Fruit fly (Drosophila melanogaster) whole organism, embryonic: ENCODE measurements around the gene Pis.

Source experiments
- Atf3 ChIP-seq: fragments of 200-800 bp; sonication (Bioruptor generic); optimal IDR thresholded peaks from 3 replicates; lab custom pipeline; 2016; ENCODE audit warnings: missing biosample characterization, missing genetic modification characterization
- B-H1 ChIP-seq: fragments of 200-800 bp; sonication (Bioruptor generic); IDR thresholded peaks from 3 replicates; pipeline ENCODE4 v1.3.6; 2022; ENCODE audit warnings: missing biosample characterization, missing genetic modification characterization
- BtbVII ChIP-seq: fragments of 200-800 bp; sonication (Bioruptor generic); optimal IDR thresholded peaks from 3 replicates; lab custom pipeline; 2017; ENCODE audit warnings: missing biosample characterization, mild to moderate bottlenecking, missing genetic modification characterization
- CG10654 ChIP-seq: fragments of 200-800 bp; sonication (Bioruptor generic); optimal IDR thresholded peaks from 2 replicates; lab custom pipeline; 2016; ENCODE audit warnings: missing biosample characterization, missing genetic modification characterization
- CG11456 ChIP-seq: fragments of 200-800 bp; sonication (Bioruptor generic); IDR thresholded peaks from 3 replicates; pipeline ENCODE4 v1.3.6; 2022; ENCODE audit warnings: missing biosample characterization, missing genetic modification characterization
- CG12155 ChIP-seq: fragments of 200-800 bp; sonication (Bioruptor generic); optimal IDR thresholded peaks from 3 replicates; lab custom pipeline; 2016; ENCODE audit warnings: missing biosample characterization, missing genetic modification characterization
- CG12942 ChIP-seq: fragments of 200-800 bp; sonication (Bioruptor generic); optimal IDR thresholded peaks from 3 replicates; lab custom pipeline; 2016; ENCODE audit warnings: missing biosample characterization, missing genetic modification characterization
- CG13123 ChIP-seq: fragments of 200-800 bp; sonication (Bioruptor generic); optimal IDR thresholded peaks from 2 replicates; lab custom pipeline; 2016; ENCODE audit warnings: missing biosample characterization, missing genetic modification characterization
- CG13287 ChIP-seq: fragments of 200-800 bp; sonication (Bioruptor generic); IDR thresholded peaks from 2 replicates; pipeline ENCODE4 v1.3.6; 2022; ENCODE audit warnings: missing biosample characterization, missing genetic modification characterization; ENCODE audit not compliant: partially characterized antibody
- CG15696 ChIP-seq: fragments of 200-800 bp; sonication (Bioruptor generic); optimal IDR thresholded peaks from 2 replicates; lab custom pipeline; 2019; ENCODE audit warnings: missing biosample characterization, mild to moderate bottlenecking, missing genetic modification characterization, moderate library complexity
- CG17359 ChIP-seq: fragments of 200-800 bp; sonication (Bioruptor generic); optimal IDR thresholded peaks from 3 replicates; lab custom pipeline; 2018; ENCODE audit warnings: missing biosample characterization, mild to moderate bottlenecking, missing genetic modification characterization, moderate library complexity
- CG17829 ChIP-seq: fragments of 200-800 bp; optimal IDR thresholded peaks from 2 replicates; lab custom pipeline; 2019; ENCODE audit warnings: missing biosample characterization, mild to moderate bottlenecking, missing genetic modification characterization, moderate library complexity
- CG18619 ChIP-seq: fragments of 200-800 bp; sonication (Bioruptor generic); optimal IDR thresholded peaks from 3 replicates; lab custom pipeline; 2017; ENCODE audit warnings: missing biosample characterization, mild to moderate bottlenecking, missing genetic modification characterization
- CG34376 ChIP-seq: fragments of 200-800 bp; sonication (Bioruptor generic); optimal IDR thresholded peaks from 2 replicates; lab custom pipeline; 2018; ENCODE audit warnings: missing biosample characterization, mild to moderate bottlenecking, missing genetic modification characterization
- CG3847 ChIP-seq: fragments of 200-800 bp; sonication (Bioruptor generic); IDR thresholded peaks from 2 replicates; pipeline ENCODE4 v1.3.6; 2022; ENCODE audit warnings: missing biosample characterization, missing genetic modification characterization
- CG3995 ChIP-seq: fragments of 200-800 bp; sonication (Bioruptor generic); optimal IDR thresholded peaks from 3 replicates; lab custom pipeline; 2016; ENCODE audit warnings: missing biosample characterization, missing genetic modification characterization
- CG4282 ChIP-seq: fragments of 200-800 bp; sonication (Bioruptor generic); optimal IDR thresholded peaks from 2 replicates; lab custom pipeline; 2016; ENCODE audit warnings: missing biosample characterization, missing genetic modification characterization
- CG4328 ChIP-seq: fragments of 200-800 bp; sonication (Bioruptor generic); optimal IDR thresholded peaks from 3 replicates; lab custom pipeline; 2017; ENCODE audit warnings: missing biosample characterization, missing genetic modification reagents, missing genetic modification characterization
- CG6175 ChIP-seq: fragments of 200-800 bp; sonication (Bioruptor generic); IDR thresholded peaks from 3 replicates; pipeline ENCODE4 v1.3.6; 2022; ENCODE audit warnings: missing biosample characterization, missing genetic modification characterization
- CG6654 ChIP-seq: fragments of 200-800 bp; sonication (Bioruptor generic); optimal IDR thresholded peaks from 2 replicates; lab custom pipeline; 2017; ENCODE audit warnings: missing biosample characterization, mild to moderate bottlenecking, missing genetic modification characterization
- CG7745 ChIP-seq: fragments of 200-800 bp; sonication (Bioruptor generic); optimal IDR thresholded peaks from 2 replicates; lab custom pipeline; 2018; ENCODE audit warnings: missing biosample characterization, mild to moderate bottlenecking, missing genetic modification characterization, moderate library complexity
- CG7987 ChIP-seq: fragments of 200-800 bp; sonication (Bioruptor generic); optimal IDR thresholded peaks from 2 replicates; lab custom pipeline; 2018; ENCODE audit warnings: missing biosample characterization, mild to moderate bottlenecking, missing genetic modification characterization, moderate library complexity
- CG8089 ChIP-seq: fragments of 200-800 bp; sonication (Bioruptor generic); optimal IDR thresholded peaks from 3 replicates; lab custom pipeline; 2016; ENCODE audit warnings: missing biosample characterization, missing genetic modification characterization
- CG9876 ChIP-seq: fragments of 200-800 bp; sonication (Bioruptor generic); optimal IDR thresholded peaks from 2 replicates; lab custom pipeline; 2016; ENCODE audit warnings: missing biosample characterization, missing genetic modification characterization
- CTCF ChIP-seq: fragments of 200-800 bp; sonication (Bioruptor generic); optimal IDR thresholded peaks from 2 replicates; lab custom pipeline; 2017; ENCODE audit warnings: missing biosample characterization, mild to moderate bottlenecking, missing genetic modification characterization, moderate library complexity
- Dip2 ChIP-seq: fragments of 200-800 bp; sonication (Bioruptor generic); IDR thresholded peaks from 2 replicates; pipeline ENCODE4 v1.3.6; 2022; ENCODE audit warnings: missing biosample characterization, missing genetic modification characterization
- Dp ChIP-seq: fragments of 200-800 bp; sonication (Bioruptor generic); optimal IDR thresholded peaks from 2 replicates; lab custom pipeline; 2018; ENCODE audit warnings: missing biosample characterization, mild to moderate bottlenecking, missing genetic modification characterization, moderate library complexity
- ERR ChIP-seq: fragments of 200-800 bp; sonication (Bioruptor generic); optimal IDR thresholded peaks from 2 replicates; lab custom pipeline; 2016; ENCODE audit warnings: missing biosample characterization, missing genetic modification characterization
- Fer3 ChIP-seq: fragments of 200-800 bp; sonication (Bioruptor generic); optimal IDR thresholded peaks from 2 replicates; lab custom pipeline; 2018; ENCODE audit warnings: missing biosample characterization, mild to moderate bottlenecking, missing genetic modification characterization, moderate library complexity
- HLH3B ChIP-seq: fragments of 200-800 bp; sonication (Bioruptor generic); IDR thresholded peaks from 2 replicates; pipeline ENCODE4 v1.3.6; 2022; ENCODE audit warnings: missing biosample characterization, missing genetic modification characterization
- Hmx ChIP-seq: fragments of 200-800 bp; sonication (Bioruptor generic); optimal IDR thresholded peaks from 2 replicates; lab custom pipeline; 2016; ENCODE audit warnings: missing biosample characterization, missing genetic modification characterization
- Hr39 ChIP-seq: fragments of >200 bp; optimal IDR thresholded peaks from 2 replicates; lab custom pipeline; 2017
- Neu2 ChIP-seq: fragments of 200-800 bp; sonication (Bioruptor generic); optimal IDR thresholded peaks from 3 replicates; lab custom pipeline; 2016; ENCODE audit warnings: missing biosample characterization, missing genetic modification characterization, borderline replicate concordance
- PHDP ChIP-seq: fragments of 200-800 bp; sonication (Bioruptor generic); optimal IDR thresholded peaks from 3 replicates; lab custom pipeline; 2018; ENCODE audit warnings: missing biosample characterization, mild to moderate bottlenecking, missing genetic modification characterization, moderate library complexity
- Rfx ChIP-seq: fragments of 200-800 bp; sonication (Bioruptor generic); IDR thresholded peaks from 2 replicates; pipeline ENCODE4 v1.3.6; 2022; ENCODE audit warnings: missing biosample characterization, missing genetic modification characterization
- Six4 ChIP-seq: fragments of 200-800 bp; sonication (Bioruptor generic); optimal IDR thresholded peaks from 2 replicates; lab custom pipeline; 2016; ENCODE audit warnings: missing biosample characterization, missing genetic modification characterization
- Sry-β ChIP-seq: fragments of 200-800 bp; sonication (Bioruptor generic); optimal IDR thresholded peaks from 2 replicates; lab custom pipeline; 2018; ENCODE audit warnings: missing biosample characterization, mild to moderate bottlenecking, missing genetic modification characterization, moderate library complexity
- ac ChIP-seq: fragments of 200-800 bp; sonication (Bioruptor generic); optimal IDR thresholded peaks from 3 replicates; lab custom pipeline; 2017; ENCODE audit warnings: missing biosample characterization, mild to moderate bottlenecking, missing genetic modification characterization
- chm ChIP-seq: fragments of 200-800 bp; sonication (Bioruptor generic); IDR thresholded peaks from 2 replicates; pipeline ENCODE4 v1.3.6; 2022; ENCODE audit warnings: missing biosample characterization, missing genetic modification characterization
- ewg ChIP-seq: fragments of 200-800 bp; sonication (Bioruptor generic); optimal IDR thresholded peaks from 3 replicates; lab custom pipeline; 2017; ENCODE audit warnings: mild to moderate bottlenecking, missing biosample characterization, missing genetic modification reagents, missing genetic modification characterization
- fd64A ChIP-seq: fragments of 200-800 bp; sonication (Bioruptor generic); optimal IDR thresholded peaks from 3 replicates; lab custom pipeline; 2018; ENCODE audit warnings: missing biosample characterization, mild to moderate bottlenecking, missing genetic modification characterization
- fru ChIP-seq: fragments of >200 bp; optimal IDR thresholded peaks from 2 replicates; lab custom pipeline; 2017
- lmd ChIP-seq: fragments of 200-800 bp; sonication (Bioruptor generic); IDR thresholded peaks from 2 replicates; pipeline ENCODE4 v1.3.6; 2022; ENCODE audit warnings: missing biosample characterization, missing genetic modification characterization
- lov ChIP-seq, 2 experiments: fragments of 200-800 bp in 1 of 2; fragments of >200 bp in 1 of 2; sonication (Bioruptor generic) in 1 of 2; IDR thresholded peaks in 1 of 2; optimal IDR thresholded peaks in 1 of 2; 2 replicates in 1 of 2; 3 replicates in 1 of 2; pipeline versions ENCODE4 v1.3.6 to Lab custom; 2017 to 2022; ENCODE audit warnings: missing biosample characterization in 1 of 2, missing genetic modification characterization in 1 of 2
- otp ChIP-seq: fragments of 200-800 bp; sonication (Bioruptor generic); IDR thresholded peaks from 3 replicates; pipeline ENCODE4, ENCODE4 v1.3.6; 2022; ENCODE audit warnings: missing biosample characterization, missing genetic modification characterization
- p53 ChIP-seq: fragments of 200-800 bp; sonication (Bioruptor generic); optimal IDR thresholded peaks from 2 replicates; lab custom pipeline; 2016; ENCODE audit warnings: missing biosample characterization, missing genetic modification characterization
- pho ChIP-seq: fragments of 200-800 bp; sonication (Bioruptor generic); optimal IDR thresholded peaks from 2 replicates; lab custom pipeline; 2016; ENCODE audit warnings: missing biosample characterization, missing genetic modification characterization
- phol ChIP-seq: fragments of 200-800 bp; sonication (Bioruptor generic); optimal IDR thresholded peaks from 3 replicates; lab custom pipeline; 2018; ENCODE audit warnings: missing biosample characterization, mild to moderate bottlenecking, missing genetic modification characterization, moderate library complexity
- pros ChIP-seq: fragments of 200-800 bp; sonication (Bioruptor generic); optimal IDR thresholded peaks from 3 replicates; lab custom pipeline; 2019; ENCODE audit warnings: missing biosample characterization, mild to moderate bottlenecking, missing genetic modification characterization, moderate library complexity
- shn ChIP-seq: fragments of 200-800 bp; sonication (Bioruptor generic); optimal IDR thresholded peaks from 3 replicates; lab custom pipeline; 2016; ENCODE audit warnings: missing biosample characterization, missing genetic modification characterization
- twi ChIP-seq: fragments of 200-800 bp; optimal IDR thresholded peaks from 2 replicates; lab custom pipeline; 2019; ENCODE audit warnings: missing biosample characterization, mild to moderate bottlenecking, missing genetic modification characterization, moderate library complexity
- unc-4 ChIP-seq: fragments of 200-800 bp; sonication (Bioruptor generic); IDR thresholded peaks from 2 replicates; pipeline ENCODE4 v1.3.6; 2022; ENCODE audit warnings: missing biosample characterization, missing genetic modification characterization; ENCODE audit not compliant: partially characterized antibody
- vfl ChIP-seq: fragments of 200-800 bp; sonication (Bioruptor generic); optimal IDR thresholded peaks from 2 replicates; lab custom pipeline; 2016; ENCODE audit warnings: missing biosample characterization, missing genetic modification characterization

The Pis gene

dm6 chrX:15712409-15712808 is 8.8 kb upstream of the Pis start, which contains the start of gene HUWE1 (continued):
- TF ChIP-seq twi (tag; lab: Kevin White, UChicago), result no peak
- no peak for TF ChIP-seq Hr39 (lab: Kevin White, UChicago)
- no peak for TF ChIP-seq B-H1 (GFP tag; lab: Robert Waterston, UW)
- TF ChIP-seq CG3847 (GFP tag; lab: Robert Waterston, UW), result peak; percentile 59
- no peak for TF ChIP-seq HLH3B (GFP tag; lab: Robert Waterston, UW)
- TF ChIP-seq CG15696, result no peak
- peak; percentile 27 for TF ChIP-seq CG7987
- TF ChIP-seq fd64A (GFP tag; lab: Kevin White, UChicago), result no peak
- no peak for TF ChIP-seq fru
- no peak for TF ChIP-seq Hmx (GFP tag; lab: Kevin White, UChicago)
- no peak for TF ChIP-seq BtbVII (GFP tag; lab: Kevin White, UChicago)
- no peak for TF ChIP-seq vfl (GFP tag; lab: Kevin White, UChicago)
- TF ChIP-seq chm, result no peak
- TF ChIP-seq CG9876, result no peak
- TF ChIP-seq pros (GFP tag; lab: Kevin White, UChicago), result no peak
- TF ChIP-seq Dip2 (GFP tag; lab: Robert Waterston, UW), result no peak
- TF ChIP-seq CG13123 (GFP tag; lab: Kevin White, UChicago), result no peak
- TF ChIP-seq Fer3 (tag; lab: Kevin White, UChicago), result no peak
- TF ChIP-seq ewg, result no peak
- no peak for TF ChIP-seq CG4282 (GFP tag; lab: Kevin White, UChicago)
- TF ChIP-seq CG18619 (GFP tag; lab: Kevin White, UChicago), result no peak
- TF ChIP-seq CG6175 (GFP tag; lab: Robert Waterston, UW), result no peak
- no peak for TF ChIP-seq CG6654 (GFP tag; lab: Kevin White, UChicago)
- TF ChIP-seq ac, result no peak
- no peak for TF ChIP-seq ERR (GFP tag; lab: Kevin White, UChicago)
- peak; percentile 45 for TF ChIP-seq CG17829 (tag; lab: Kevin White, UChicago)
- TF ChIP-seq PHDP (tag; lab: Kevin White, UChicago), result no peak
- TF ChIP-seq unc-4, result peak; percentile 86
- peak; percentile 58 for TF ChIP-seq Rfx (GFP tag; lab: Robert Waterston, UW)
- no peak for TF ChIP-seq CG7745
- no peak for TF ChIP-seq CTCF (GFP tag; lab: Kevin White, UChicago)
- TF ChIP-seq p53 (GFP tag; lab: Kevin White, UChicago), result no peak
- TF ChIP-seq CG34376 (GFP tag; lab: Kevin White, UChicago), result no peak
- no peak for TF ChIP-seq CG4328
- TF ChIP-seq CG12942 (GFP tag; lab: Kevin White, UChicago), result no peak
- TF ChIP-seq Neu2, result peak; percentile 77
- TF ChIP-seq Six4, result no peak
- no peak for TF ChIP-seq CG12155
- TF ChIP-seq Sry-β (GFP tag; lab: Kevin White, UChicago), result no peak
- TF ChIP-seq CG11456 (GFP tag; lab: Robert Waterston, UW), result no peak
- no peak for TF ChIP-seq CG10654
- TF ChIP-seq Atf3 (GFP tag; lab: Kevin White, UChicago), result no peak
- TF ChIP-seq CG17359, result no peak
- TF ChIP-seq pho (GFP tag; lab: Kevin White, UChicago), result peak; percentile 19
- peak; percentile 98 for TF ChIP-seq CG3995
- TF ChIP-seq shn (GFP tag; lab: Kevin White, UChicago), result no peak
- peak; percentile 58 for TF ChIP-seq phol (tag; lab: Kevin White, UChicago)
- TF ChIP-seq CG13287 (GFP tag; lab: Robert Waterston, UW), result peak; percentile 89
- no peak for TF ChIP-seq otp (GFP tag; lab: Robert Waterston, UW)
- no peak for TF ChIP-seq lmd (GFP tag; lab: Robert Waterston, UW)
- peak; percentile 68 for TF ChIP-seq Dp
- no peak for TF ChIP-seq lov (optimal IDR thresholded peaks at IDR 0.05; lab: Kevin White, UChicago)
- no peak for TF ChIP-seq lov (GFP tag; IDR thresholded peaks at IDR 0.05; lab: Robert Waterston, UW)
- no peak for TF ChIP-seq CG8089 (GFP tag; lab: Kevin White, UChicago)
